Fruit fly (Drosophila melanogaster) whole organism, embryonic: ENCODE measurements around the gene CG10874.

Experiments used
- Bgb ChIP-seq: fragments of 200-800 bp; sonication (Bioruptor generic); IDR thresholded peaks from 2 replicates; pipeline ENCODE4 v1.3.6; 2022; ENCODE audit warnings: missing biosample characterization, missing genetic modification characterization; ENCODE audit not compliant: partially characterized antibody
- BtbVII ChIP-seq: fragments of 200-800 bp; sonication (Bioruptor generic); optimal IDR thresholded peaks from 3 replicates; lab custom pipeline; 2017; ENCODE audit warnings: missing biosample characterization, mild to moderate bottlenecking, missing genetic modification characterization
- C15 ChIP-seq: fragments of 200-800 bp; sonication (Bioruptor generic); IDR thresholded peaks from 3 replicates; pipeline ENCODE4 v1.3.6; 2022; ENCODE audit warnings: missing biosample characterization, missing genetic modification characterization
- CG10147 ChIP-seq: fragments of 200-800 bp; sonication (Bioruptor generic); optimal IDR thresholded peaks from 2 replicates; lab custom pipeline; 2019; ENCODE audit warnings: missing biosample characterization, mild to moderate bottlenecking, missing genetic modification characterization, moderate library complexity
- CG10543 ChIP-seq: fragments of 200-800 bp; sonication (Bioruptor generic); optimal IDR thresholded peaks from 3 replicates; lab custom pipeline; 2017; ENCODE audit warnings: missing biosample characterization, mild to moderate bottlenecking, missing genetic modification characterization, moderate library complexity
- CG13123 ChIP-seq: fragments of 200-800 bp; sonication (Bioruptor generic); optimal IDR thresholded peaks from 2 replicates; lab custom pipeline; 2016; ENCODE audit warnings: missing biosample characterization, missing genetic modification characterization
- CG14441 ChIP-seq: fragments of 200-800 bp; sonication (Bioruptor generic); IDR thresholded peaks from 2 replicates; pipeline ENCODE4 v1.3.6; 2022; ENCODE audit warnings: missing biosample characterization, missing genetic modification characterization
- CG18599 ChIP-seq: fragments of 200-800 bp; sonication (Bioruptor generic); optimal IDR thresholded peaks from 3 replicates; lab custom pipeline; 2017; ENCODE audit warnings: missing biosample characterization, missing genetic modification characterization, mild to moderate bottlenecking, moderate library complexity, missing genetic modification reagents
- CG2678 ChIP-seq: fragments of 200-800 bp; sonication (Bioruptor generic); optimal IDR thresholded peaks from 3 replicates; lab custom pipeline; 2019; ENCODE audit warnings: missing biosample characterization, mild to moderate bottlenecking, missing genetic modification characterization, moderate library complexity
- CG30020 ChIP-seq: fragments of 200-800 bp; optimal IDR thresholded peaks from 2 replicates; lab custom pipeline; 2019; ENCODE audit warnings: missing biosample characterization, mild to moderate bottlenecking, missing genetic modification characterization, moderate library complexity
- CG32532 ChIP-seq: fragments of 200-800 bp; sonication (Bioruptor generic); IDR thresholded peaks from 2 replicates; pipeline ENCODE4 v1.3.6; 2022; ENCODE audit warnings: missing biosample characterization, missing genetic modification characterization
- CG33557 ChIP-seq: fragments of 200-800 bp; sonication (Bioruptor generic); optimal IDR thresholded peaks from 2 replicates; lab custom pipeline; 2019; ENCODE audit warnings: missing biosample characterization, mild to moderate bottlenecking, missing genetic modification characterization, moderate library complexity
- CG4360 ChIP-seq: fragments of 200-800 bp; sonication (Bioruptor generic); IDR thresholded peaks from 2 replicates; pipeline ENCODE4 v1.3.6; 2022; ENCODE audit warnings: missing biosample characterization, missing genetic modification characterization
- CG4617 ChIP-seq: fragments of 200-800 bp; sonication (Bioruptor generic); optimal IDR thresholded peaks from 3 replicates; lab custom pipeline; 2016; ENCODE audit warnings: missing biosample characterization, missing genetic modification characterization, borderline replicate concordance
- CG6683 ChIP-seq: fragments of 200-800 bp; sonication (Bioruptor generic); optimal IDR thresholded peaks from 2 replicates; lab custom pipeline; 2017; ENCODE audit warnings: missing biosample characterization, mild to moderate bottlenecking, missing genetic modification characterization, missing genetic modification reagents
- CG6813 ChIP-seq: fragments of 200-800 bp; sonication (Bioruptor generic); optimal IDR thresholded peaks from 2 replicates; lab custom pipeline; 2017; ENCODE audit warnings: missing biosample characterization, missing genetic modification characterization, mild to moderate bottlenecking, moderate library complexity, missing genetic modification reagents
- CG7372 ChIP-seq: fragments of 200-800 bp; sonication (Bioruptor generic); IDR thresholded peaks from 2 replicates; pipeline ENCODE4 v1.3.6; 2022; ENCODE audit warnings: missing biosample characterization, missing genetic modification characterization
- CG7987 ChIP-seq: fragments of 200-800 bp; sonication (Bioruptor generic); optimal IDR thresholded peaks from 2 replicates; lab custom pipeline; 2018; ENCODE audit warnings: missing biosample characterization, mild to moderate bottlenecking, missing genetic modification characterization, moderate library complexity
- CG8290 ChIP-seq, 3 experiments: fragments of 200-800 bp; sonication (Bioruptor generic); optimal IDR thresholded peaks; 2 replicates each; lab custom pipeline; 2016 to 2019; ENCODE audit warnings: missing biosample characterization in 3 of 3, missing genetic modification characterization in 3 of 3, mild to moderate bottlenecking in 2 of 3, moderate library complexity in 1 of 3
- CG9215 ChIP-seq: fragments of 200-800 bp; sonication (Bioruptor generic); IDR thresholded peaks from 2 replicates; pipeline ENCODE4 v1.3.6; 2022; ENCODE audit warnings: missing biosample characterization, missing genetic modification characterization
- Dbx ChIP-seq: fragments of 200-800 bp; sonication (Bioruptor generic); IDR thresholded peaks from 3 replicates; pipeline ENCODE4 v1.3.6; 2022; ENCODE audit warnings: missing biosample characterization, missing genetic modification characterization
- Eip74EF ChIP-seq, 2 experiments: fragments of 200-800 bp in 1 of 2; fragments of >200 bp in 1 of 2; sonication (Bioruptor generic) in 1 of 2; optimal IDR thresholded peaks; 2 replicates each; lab custom pipeline; 2017 to 2019; ENCODE audit warnings: missing biosample characterization in 2 of 2, missing genetic modification characterization in 2 of 2, mild to moderate bottlenecking in 1 of 2, moderate library complexity in 1 of 2
- Fer1 ChIP-seq: fragments of 200-800 bp; sonication (Bioruptor generic); optimal IDR thresholded peaks from 2 replicates; lab custom pipeline; 2017; ENCODE audit warnings: missing biosample characterization, mild to moderate bottlenecking, missing genetic modification characterization
- GATAe ChIP-seq: fragments of 200-800 bp; sonication (Bioruptor generic); conservative IDR thresholded peaks from 2 replicates; pipeline ENCODE4 v1.3.6; 2022; ENCODE audit warnings: missing biosample characterization, missing genetic modification characterization
- HHEX ChIP-seq: fragments of 200-800 bp; sonication (Bioruptor generic); optimal IDR thresholded peaks from 3 replicates; lab custom pipeline; 2017; ENCODE audit warnings: missing biosample characterization, mild to moderate bottlenecking, missing genetic modification characterization, missing genetic modification reagents
- Kr ChIP-seq: fragments of 200-800 bp; sonication (Bioruptor generic); optimal IDR thresholded peaks from 2 replicates; lab custom pipeline; 2017; ENCODE audit warnings: missing biosample characterization, mild to moderate bottlenecking, missing genetic modification characterization
- Lim3 ChIP-seq: fragments of 200-800 bp; sonication (Bioruptor generic); IDR thresholded peaks from 2 replicates; pipeline ENCODE4 v1.3.6; 2022; ENCODE audit warnings: missing biosample characterization, missing genetic modification characterization
- Med ChIP-seq: fragments of 200-800 bp; sonication (Bioruptor generic); peaks from one replicate; lab custom pipeline; 2016; ENCODE audit warnings: missing biosample characterization, missing genetic modification characterization, mild to moderate bottlenecking, inconsistent platforms, moderate library complexity
- Nf-YC ChIP-seq: fragments of 200-800 bp; optimal IDR thresholded peaks from 3 replicates; lab custom pipeline; 2019; ENCODE audit warnings: missing biosample characterization, mild to moderate bottlenecking, missing genetic modification characterization, moderate library complexity
- PHDP ChIP-seq: fragments of 200-800 bp; sonication (Bioruptor generic); optimal IDR thresholded peaks from 3 replicates; lab custom pipeline; 2018; ENCODE audit warnings: missing biosample characterization, mild to moderate bottlenecking, missing genetic modification characterization, moderate library complexity
- Pdp1 ChIP-seq, 2 experiments: fragments of 200-800 bp; sonication (Bioruptor generic); optimal IDR thresholded peaks; 3 replicates each; lab custom pipeline; 2016; ENCODE audit warnings: missing biosample characterization in 2 of 2, missing genetic modification characterization in 2 of 2, mild to moderate bottlenecking in 1 of 2, moderate library complexity in 1 of 2
- Ssrp ChIP-seq: fragments of 200-800 bp; sonication (Bioruptor generic); optimal IDR thresholded peaks from 2 replicates; lab custom pipeline; 2018; ENCODE audit warnings: missing biosample characterization, mild to moderate bottlenecking, missing genetic modification characterization, moderate library complexity
- aop ChIP-seq: fragments of 200-800 bp; sonication (Bioruptor generic); IDR thresholded peaks from 2 replicates; pipeline ENCODE4 v1.3.6; 2022; ENCODE audit warnings: missing biosample characterization, missing genetic modification characterization
- cg ChIP-seq: fragments of 200-800 bp; sonication (Bioruptor generic); optimal IDR thresholded peaks from 3 replicates; lab custom pipeline; 2019; ENCODE audit warnings: missing biosample characterization, mild to moderate bottlenecking, missing genetic modification characterization, moderate library complexity
- chn ChIP-seq: fragments of 200-800 bp; sonication (Bioruptor generic); optimal IDR thresholded peaks from 2 replicates; lab custom pipeline; 2016; ENCODE audit warnings: missing biosample characterization, missing genetic modification characterization
- dmrt99B ChIP-seq: fragments of 200-800 bp; sonication (Bioruptor generic); optimal IDR thresholded peaks from 2 replicates; lab custom pipeline; 2018; ENCODE audit warnings: missing biosample characterization, mild to moderate bottlenecking, missing genetic modification characterization, moderate library complexity
- exex ChIP-seq: fragments of 200-800 bp; sonication (Bioruptor generic); optimal IDR thresholded peaks from 4 replicates; lab custom pipeline; 2018; ENCODE audit warnings: missing biosample characterization, mild to moderate bottlenecking, missing genetic modification characterization, moderate library complexity
- gsb-n ChIP-seq: fragments of 200-800 bp; sonication (Bioruptor generic); optimal IDR thresholded peaks from 3 replicates; lab custom pipeline; 2018; ENCODE audit warnings: missing biosample characterization, mild to moderate bottlenecking, missing genetic modification characterization
- kay ChIP-seq: fragments of 200-800 bp; sonication (Bioruptor generic); optimal IDR thresholded peaks from 2 replicates; lab custom pipeline; 2016; ENCODE audit warnings: missing biosample characterization, missing genetic modification characterization
- lab ChIP-seq: fragments of 200-800 bp; sonication (Bioruptor generic); optimal IDR thresholded peaks from 3 replicates; lab custom pipeline; 2017; ENCODE audit warnings: missing biosample characterization, missing genetic modification characterization, mild to moderate bottlenecking, moderate library complexity, missing genetic modification reagents
- lilli ChIP-seq: fragments of 200-800 bp; sonication (Bioruptor generic); optimal IDR thresholded peaks from 3 replicates; lab custom pipeline; 2016; ENCODE audit warnings: missing biosample characterization, missing genetic modification characterization
- oc ChIP-seq: fragments of 200-800 bp; sonication (Bioruptor generic); optimal IDR thresholded peaks from 2 replicates; lab custom pipeline; 2018; ENCODE audit warnings: missing biosample characterization, mild to moderate bottlenecking, missing genetic modification characterization, moderate library complexity
- odd ChIP-seq: fragments of 200-800 bp; sonication (Bioruptor generic); optimal IDR thresholded peaks from 2 replicates; lab custom pipeline; 2017; ENCODE audit warnings: missing biosample characterization, mild to moderate bottlenecking, missing genetic modification characterization
- rib ChIP-seq: fragments of 200-800 bp; sonication (Bioruptor generic); IDR thresholded peaks from 2 replicates; pipeline ENCODE4 v1.3.6; 2022; ENCODE audit warnings: missing biosample characterization, missing genetic modification characterization
- sens ChIP-seq: fragments of 200-800 bp; sonication (Bioruptor generic); peaks from one replicate; lab custom pipeline; 2016; ENCODE audit warnings: missing biosample characterization, missing genetic modification characterization
- seq ChIP-seq: fragments of 200-800 bp; sonication (Bioruptor generic); IDR thresholded peaks from 2 replicates; pipeline ENCODE4 v1.3.6; 2022; ENCODE audit warnings: missing biosample characterization, missing genetic modification characterization
- sqz ChIP-seq: fragments of 200-800 bp; sonication (Bioruptor generic); optimal IDR thresholded peaks from 3 replicates; lab custom pipeline; 2018; ENCODE audit warnings: missing biosample characterization, mild to moderate bottlenecking, missing genetic modification characterization
- sr ChIP-seq: fragments of 200-800 bp; sonication (Bioruptor generic); IDR thresholded peaks from 3 replicates; pipeline ENCODE4 v1.3.6; 2022; ENCODE audit warnings: missing biosample characterization, missing genetic modification characterization
- sug ChIP-seq: fragments of 200-800 bp; optimal IDR thresholded peaks from 2 replicates; lab custom pipeline; 2019; ENCODE audit warnings: missing biosample characterization, mild to moderate bottlenecking, missing genetic modification characterization, moderate library complexity

CG10874 gene

DNA sequence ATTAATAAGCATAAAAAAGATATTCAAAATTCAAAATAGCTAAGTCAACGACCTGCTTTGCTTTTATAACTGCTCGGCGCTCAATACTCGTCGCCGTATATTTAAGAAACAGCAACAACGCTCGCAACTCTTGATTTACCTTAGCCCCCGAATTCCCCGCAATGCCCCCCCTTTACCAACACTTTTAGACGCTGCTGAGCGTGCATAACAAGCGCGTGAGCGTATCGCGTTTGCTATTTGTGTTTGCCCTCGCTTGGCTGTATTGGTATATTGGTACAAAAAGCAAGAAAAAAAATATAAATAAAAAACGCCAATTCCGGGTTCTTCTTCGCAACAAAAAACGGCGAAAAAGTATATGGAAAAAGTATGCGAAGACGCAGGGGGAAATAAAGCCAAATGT is 26.3 kb downstream of the CG10874 start (continued):
- TF ChIP-seq CG2678 (tag; lab: Kevin White, UChicago), result peak; percentile 21
- TF ChIP-seq Lim3 (GFP tag; lab: Robert Waterston, UW), result no peak
- peak; percentile 9 for TF ChIP-seq CG6683 (GFP tag; lab: Kevin White, UChicago)
- TF ChIP-seq CG4360 (GFP tag; lab: Robert Waterston, UW), result peak; percentile 32; the same call in 1 of the 2 replicates
- TF ChIP-seq cg (GFP tag; lab: Kevin White, UChicago), result peak; percentile 67
- TF ChIP-seq CG10147 (GFP tag; lab: Kevin White, UChicago), result no peak
- TF ChIP-seq CG8290 (GFP tag; optimal IDR thresholded peaks at IDR 0.05; lab: Kevin White, UChicago), result no peak
- peak in 1 of 2 experiments; percentile 9 for TF ChIP-seq CG8290 (tag; optimal IDR thresholded peaks at IDR 0.05; lab: Kevin White, UChicago)
- TF ChIP-seq exex (tag; lab: Kevin White, UChicago), result peak; percentile 13
- peak; percentile 61 for TF ChIP-seq oc (tag; lab: Kevin White, UChicago)
- peak; percentile 38 for TF ChIP-seq lab (GFP tag; lab: Kevin White, UChicago)
- no peak for TF ChIP-seq GATAe
- peak; percentile 5 for TF ChIP-seq dmrt99B (tag; lab: Kevin White, UChicago)
- peak; percentile 69 for TF ChIP-seq sens (GFP tag; lab: Kevin White, UChicago)
- TF ChIP-seq CG7372 (GFP tag; lab: Robert Waterston, UW), result no peak
- TF ChIP-seq Dbx, result no peak
- TF ChIP-seq CG6813 (GFP tag; lab: Kevin White, UChicago), result no peak
- TF ChIP-seq Nf-YC (tag; lab: Kevin White, UChicago), result peak; percentile 21
- peak; percentile 21; the same call in 1 of the 2 replicates for TF ChIP-seq Bgb
- TF ChIP-seq Pdp1 (GFP tag; optimal IDR thresholded peaks at IDR 0.05; lab: Kevin White, UChicago), result peak in 1 of 2 experiments; percentile 91
- TF ChIP-seq sr, result peak; percentile 71; the same call in 2 of the 3 replicates
- TF ChIP-seq seq (GFP tag; lab: Robert Waterston, UW), result no peak
- TF ChIP-seq CG7987 (GFP tag; lab: Kevin White, UChicago), result peak; percentile 39
- peak in 1 of 2 experiments; percentile 93 for TF ChIP-seq Eip74EF (GFP tag; optimal IDR thresholded peaks at IDR 0.05; lab: Kevin White, UChicago)
- TF ChIP-seq CG14441 (GFP tag; lab: Robert Waterston, UW), result peak; percentile 21; the same call in 1 of the 2 replicates
- TF ChIP-seq PHDP (tag; lab: Kevin White, UChicago), result no peak
- no peak for TF ChIP-seq CG33557 (GFP tag; lab: Kevin White, UChicago)
- no peak for TF ChIP-seq CG4617 (GFP tag; lab: Kevin White, UChicago)
- TF ChIP-seq Kr (GFP tag; lab: Kevin White, UChicago), result no peak
- peak; percentile 56 for TF ChIP-seq sug
- peak; percentile 12 for TF ChIP-seq odd (GFP tag; lab: Kevin White, UChicago)
- peak; percentile 27 for TF ChIP-seq lilli (GFP tag; lab: Kevin White, UChicago)
- TF ChIP-seq sqz (GFP tag; lab: Kevin White, UChicago), result peak; percentile 61
- peak; percentile 39 for TF ChIP-seq Fer1
- TF ChIP-seq kay (GFP tag; lab: Kevin White, UChicago), result no peak
- no peak for TF ChIP-seq CG30020 (tag; lab: Kevin White, UChicago)
- peak; percentile 87 for TF ChIP-seq Med (GFP tag; lab: Kevin White, UChicago)
- no peak for TF ChIP-seq chn (GFP tag; lab: Kevin White, UChicago)
- TF ChIP-seq BtbVII (GFP tag; lab: Kevin White, UChicago), result no peak
- no peak for TF ChIP-seq Ssrp
- peak; percentile 43 for TF ChIP-seq CG18599 (GFP tag; lab: Kevin White, UChicago)
- peak; percentile 40 for TF ChIP-seq gsb-n (tag; lab: Kevin White, UChicago)
- TF ChIP-seq CG10543 (GFP tag; lab: Kevin White, UChicago), result peak; percentile 83
- TF ChIP-seq C15 (GFP tag; lab: Robert Waterston, UW), result no peak
- peak; percentile 30; the same call in 1 of the 2 replicates for TF ChIP-seq CG32532
- peak; percentile 33; the same call in 1 of the 2 replicates for TF ChIP-seq aop (GFP tag; lab: Robert Waterston, UW)
- peak; percentile 22 for TF ChIP-seq HHEX
- no peak for TF ChIP-seq CG9215 (GFP tag; lab: Robert Waterston, UW)
- TF ChIP-seq CG13123 (GFP tag; lab: Kevin White, UChicago), result no peak
- 0 out of 2 replicates have a peak, but pooled peaks have one; percentile 61 for TF ChIP-seq rib (GFP tag; lab: Robert Waterston, UW)
